Worm (Caenorhabditis elegans) whole organism, young adult: ENCODE data around the gene B0334.5.

ENCODE experiments used
- B0019.2 ChIP-seq: fragments of 200-800 bp; sonication (Bioruptor generic); conservative IDR thresholded peaks from 2 replicates; pipeline ENCODE4 v1.3.6; 2022; ENCODE audit warnings: missing genetic modification reagents, missing genetic modification characterization, missing compliant biosample characterization
- B0261.1 ChIP-seq: sonication (generic microtip); optimal IDR thresholded peaks from 2 replicates; lab custom pipeline; 2016; ENCODE audit warnings: mild to moderate bottlenecking, missing genetic modification characterization, moderate library complexity, missing compliant biosample characterization
- C06A6.2 ChIP-seq: fragments of 200-800 bp; sonication (Bioruptor generic); conservative IDR thresholded peaks from 2 replicates; pipeline ENCODE4 v1.3.6; 2022; ENCODE audit warnings: missing genetic modification characterization, missing compliant biosample characterization
- F10E7.11 ChIP-seq: sonication (generic microtip); optimal IDR thresholded peaks from 2 replicates; lab custom pipeline; 2017; ENCODE audit warnings: mild to moderate bottlenecking, missing genetic modification characterization, moderate library complexity, missing compliant biosample characterization
- F39B2.1 ChIP-seq: fragments of 200-800 bp; sonication (Bioruptor generic); IDR thresholded peaks from 2 replicates; pipeline ENCODE4 v1.3.6; 2022; ENCODE audit warnings: missing genetic modification reagents, missing genetic modification characterization, missing compliant biosample characterization
- F57C9.4 ChIP-seq: sonication (generic microtip); optimal IDR thresholded peaks from 2 replicates; lab custom pipeline; 2017; ENCODE audit warnings: mild to moderate bottlenecking, missing genetic modification characterization, missing compliant biosample characterization
- Y53F4B.3 ChIP-seq: fragments of 200-800 bp; sonication (Bioruptor generic); IDR thresholded peaks from 2 replicates; pipeline ENCODE4 v1.3.6; 2022; ENCODE audit warnings: missing genetic modification reagents, missing genetic modification characterization, missing compliant biosample characterization
- Y67H2A.10 ChIP-seq: fragments of 200-800 bp; sonication (Bioruptor generic); conservative IDR thresholded peaks from 2 replicates; pipeline ENCODE4 v1.3.6; 2022; ENCODE audit warnings: missing genetic modification reagents, missing genetic modification characterization, missing compliant biosample characterization
- ZK185.1 ChIP-seq: sonication (generic microtip); optimal IDR thresholded peaks from 2 replicates; lab custom pipeline; 2016; ENCODE audit warnings: mild to moderate bottlenecking, missing genetic modification characterization, missing compliant biosample characterization; ENCODE audit not compliant: poor library complexity, severe bottlenecking
- akir-1 ChIP-seq: fragments of 200-800 bp; sonication (Bioruptor generic); optimal IDR thresholded peaks from 2 replicates; lab custom pipeline; 2018; ENCODE audit warnings: mild to moderate bottlenecking, missing genetic modification characterization, moderate library complexity, missing compliant biosample characterization
- atf-7 ChIP-seq: sonication (generic microtip); optimal IDR thresholded peaks from 2 replicates; lab custom pipeline; 2017; ENCODE audit warnings: mild to moderate bottlenecking, missing genetic modification characterization, missing compliant biosample characterization
- cebp-1 ChIP-seq, 2 experiments: fragments of 200-800 bp in 1 of 2; sonication (Bioruptor generic) in 1 of 2; sonication (generic microtip) in 1 of 2; IDR thresholded peaks in 1 of 2; optimal IDR thresholded peaks in 1 of 2; 2 replicates each; pipeline versions ENCODE4 v1.3.6 to Lab custom; 2017 to 2022; ENCODE audit warnings: missing compliant biosample characterization in 2 of 2, missing genetic modification characterization in 2 of 2, mild to moderate bottlenecking in 1 of 2, missing genetic modification reagents in 1 of 2, moderate library complexity in 1 of 2
- cebp-2 ChIP-seq: fragments of 200-800 bp; sonication (Bioruptor generic); IDR thresholded peaks from 2 replicates; pipeline ENCODE4 v1.3.6; 2022; ENCODE audit warnings: missing genetic modification characterization, missing compliant biosample characterization
- die-1 ChIP-seq: sonication (generic microtip); optimal IDR thresholded peaks from 2 replicates; lab custom pipeline; 2016; ENCODE audit warnings: missing genotype, mild to moderate bottlenecking, missing genetic modification characterization, missing compliant biosample characterization
- dox-1 ChIP-seq: fragments of 200-800 bp; sonication (Bioruptor generic); IDR thresholded peaks from 2 replicates; pipeline ENCODE4 v1.3.6; 2022; ENCODE audit warnings: missing genetic modification reagents, missing genetic modification characterization, missing compliant biosample characterization
- hlh-12 ChIP-seq: sonication (generic microtip); optimal IDR thresholded peaks from 2 replicates; lab custom pipeline; 2016; ENCODE audit warnings: missing genetic modification characterization, missing compliant biosample characterization
- hrde-1 ChIP-seq: sonication (generic microtip); optimal IDR thresholded peaks from 2 replicates; lab custom pipeline; 2016; ENCODE audit warnings: missing genetic modification characterization, mild to moderate bottlenecking, missing compliant biosample characterization, moderate library complexity, missing genotype, missing genetic modification reagents, borderline replicate concordance
- let-526 ChIP-seq: fragments of 200-800 bp; sonication (Bioruptor generic); IDR thresholded peaks from 2 replicates; pipeline ENCODE4 v1.3.6; 2022; ENCODE audit warnings: missing genetic modification reagents, missing genetic modification characterization, missing compliant biosample characterization
- lsy-27 ChIP-seq: sonication (generic microtip); optimal IDR thresholded peaks from 2 replicates; lab custom pipeline; 2017; ENCODE audit warnings: missing genetic modification characterization, mild to moderate bottlenecking, missing compliant biosample characterization, antibody characterized with exemption, missing genotype, borderline replicate concordance; ENCODE audit not compliant: insufficient read depth
- madf-10 ChIP-seq: sonication (generic microtip); optimal IDR thresholded peaks from 2 replicates; lab custom pipeline; 2016; ENCODE audit warnings: mild to moderate bottlenecking, missing genetic modification characterization, missing compliant biosample characterization
- madf-8 ChIP-seq: fragments of 200-800 bp; sonication (Bioruptor generic); conservative IDR thresholded peaks from 2 replicates; pipeline ENCODE4 v1.3.6; 2022; ENCODE audit warnings: missing genetic modification reagents, missing genetic modification characterization, missing compliant biosample characterization
- nhr-27 ChIP-seq: fragments of 200-800 bp; sonication (Bioruptor generic); optimal IDR thresholded peaks from 2 replicates; lab custom pipeline; 2018; ENCODE audit warnings: mild to moderate bottlenecking, missing genetic modification characterization, moderate library complexity, missing compliant biosample characterization
- nhr-80 ChIP-seq: sonication (generic microtip); optimal IDR thresholded peaks from 2 replicates; lab custom pipeline; 2016; ENCODE audit warnings: missing genetic modification characterization, missing compliant biosample characterization
- pbrm-1 ChIP-seq: fragments of 200-800 bp; sonication (Bioruptor generic); IDR thresholded peaks from 2 replicates; pipeline ENCODE4 v1.3.6; 2022; ENCODE audit warnings: missing genetic modification reagents, missing genetic modification characterization, missing compliant biosample characterization
- repo-1 ChIP-seq: sonication (generic microtip); optimal IDR thresholded peaks from 2 replicates; lab custom pipeline; 2017; ENCODE audit warnings: mild to moderate bottlenecking, missing genetic modification characterization, missing compliant biosample characterization
- rpc-1 ChIP-seq, 2 experiments: fragments of 150-350 bp in 1 of 2; sonication (generic microtip) in 1 of 2; optimal IDR thresholded peaks; 2 replicates each; lab custom pipeline; 2014 to 2018; ENCODE audit warnings: missing biosample characterization in 1 of 2, missing genetic modification characterization in 1 of 2, missing genetic modification reagents in 1 of 2, missing genotype in 1 of 2
- sdz-38 ChIP-seq: sonication (generic microtip); optimal IDR thresholded peaks from 2 replicates; lab custom pipeline; 2016; ENCODE audit warnings: missing genotype, missing genetic modification characterization, missing compliant biosample characterization
- sea-2 ChIP-seq: fragments of 200-800 bp; sonication (Bioruptor generic); IDR thresholded peaks from 2 replicates; pipeline ENCODE4 v1.3.6; 2022; ENCODE audit warnings: missing genetic modification characterization, missing compliant biosample characterization
- snpc-1.1 ChIP-seq: sonication (generic microtip); optimal IDR thresholded peaks from 2 replicates; lab custom pipeline; 2017; ENCODE audit warnings: missing genetic modification characterization, mild to moderate bottlenecking, missing compliant biosample characterization, antibody characterized with exemption, moderate library complexity, missing genotype, missing genetic modification reagents; ENCODE audit not compliant: insufficient read depth
- snpc-3.4 ChIP-seq: sonication (generic microtip); optimal IDR thresholded peaks from 2 replicates; lab custom pipeline; 2017; ENCODE audit warnings: missing genetic modification characterization, mild to moderate bottlenecking, missing compliant biosample characterization, antibody characterized with exemption, moderate library complexity, missing genotype, missing genetic modification reagents
- somi-1 ChIP-seq: fragments of 200-800 bp; sonication (Bioruptor generic); optimal IDR thresholded peaks from 2 replicates; lab custom pipeline; 2018; ENCODE audit warnings: mild to moderate bottlenecking, missing genetic modification characterization, missing compliant biosample characterization
- sptf-2 ChIP-seq: fragments of 200-800 bp; sonication (Bioruptor generic); optimal IDR thresholded peaks from 2 replicates; lab custom pipeline; 2018; ENCODE audit warnings: mild to moderate bottlenecking, missing genetic modification characterization, missing compliant biosample characterization
- tbp1 ChIP-seq: fragments of 200-800 bp; sonication (Bioruptor generic); optimal IDR thresholded peaks from 2 replicates; lab custom pipeline; 2018; ENCODE audit warnings: mild to moderate bottlenecking, missing genetic modification characterization, missing compliant biosample characterization
- unc-62 ChIP-seq: fragments of 150-350 bp; optimal IDR thresholded peaks from 2 replicates; lab custom pipeline; 2014; ENCODE audit warnings: missing biosample characterization, missing genetic modification reagents, missing genetic modification characterization
- xnd-1 ChIP-seq: sonication (generic microtip); optimal IDR thresholded peaks from 2 replicates; lab custom pipeline; 2016; ENCODE audit warnings: missing genotype, missing genetic modification reagents, missing genetic modification characterization, missing compliant biosample characterization
- ztf-22 ChIP-seq: fragments of 200-800 bp; sonication (Bioruptor generic); optimal IDR thresholded peaks from 2 replicates; lab custom pipeline; 2018; ENCODE audit warnings: mild to moderate bottlenecking, missing genetic modification characterization, moderate library complexity, missing compliant biosample characterization
- ztf-3 ChIP-seq: fragments of 200-800 bp; sonication (Bioruptor generic); optimal IDR thresholded peaks from 2 replicates; lab custom pipeline; 2018; ENCODE audit warnings: mild to moderate bottlenecking, missing genetic modification characterization, missing compliant biosample characterization

Gene B0334.5

ce11 chrII:11501956-11502355 lies 4.5 kb downstream of the B0334.5 start:
- no peak for TF ChIP-seq atf-7 (tag; lab: Kevin White, UChicago)
- TF ChIP-seq, all 124 proteins: peak for 0

- TF ChIP-seq cebp-2 (no peak), dox-1 (no peak), C06A6.2 (GFP tag; lab: Robert Waterston, UW) (no peak), rpc-1 (optimal IDR thresholded peaks at IDR 0.05; lab: Kevin White, UChicago) (no peak), rpc-1 (tag; optimal IDR thresholded peaks at IDR 0.05; lab: Kevin White, UChicago) (no peak), cebp-1 (GFP tag; IDR thresholded peaks at IDR 0.05; lab: Robert Waterston, UW) (no peak), cebp-1 (tag; optimal IDR thresholded peaks at IDR 0.05; lab: Kevin White, UChicago) (no peak), ZK185.1 (tag; lab: Kevin White, UChicago) (no peak), nhr-27 (tag; lab: Kevin White, UChicago) (no peak), let-526 (GFP tag; lab: Robert Waterston, UW) (0 out of 2 replicates have a peak, but pooled peaks have one; percentile 21)
Observed at ce11 chrII:11503761-11504160, 6.3 kb downstream of the B0334.5 start.

ce11 chrII:11510373-11510772 lies 12.9 kb downstream of the B0334.5 start, which contains the start of gene npr-41:
Gene npr-41, plus strand, starts transcription at chrII:11510673.
- TF ChIP-seq tbp1 (GFP tag; lab: Kevin White, UChicago), result no peak
- TF ChIP-seq somi-1 (GFP tag; lab: Kevin White, UChicago), result no peak
- TF ChIP-seq hrde-1 (tag; lab: Kevin White, UChicago), result no peak
- no peak for TF ChIP-seq B0261.1 (tag; lab: Kevin White, UChicago)
- TF ChIP-seq ztf-22 (GFP tag; lab: Kevin White, UChicago), result no peak
- TF ChIP-seq unc-62 (GFP tag; lab: Kevin White, UChicago), result no peak
- no peak for TF ChIP-seq madf-8
- TF ChIP-seq F10E7.11, result no peak
- TF ChIP-seq Y67H2A.10, result no peak
- no peak for TF ChIP-seq ztf-3 (GFP tag; lab: Kevin White, UChicago)
- no peak for TF ChIP-seq die-1 (tag; lab: Kevin White, UChicago)
- TF ChIP-seq sdz-38 (tag; lab: Kevin White, UChicago), result no peak
- no peak for TF ChIP-seq snpc-1.1 (tag; lab: Kevin White, UChicago)
- no peak for TF ChIP-seq F57C9.4 (tag; lab: Kevin White, UChicago)
- TF ChIP-seq xnd-1 (tag; lab: Kevin White, UChicago), result no peak
- no peak for TF ChIP-seq cebp-2
- TF ChIP-seq Y53F4B.3 (GFP tag; lab: Robert Waterston, UW), result no peak
- no peak for TF ChIP-seq akir-1 (GFP tag; lab: Kevin White, UChicago)
- TF ChIP-seq sptf-2 (GFP tag; lab: Kevin White, UChicago), result no peak
- TF ChIP-seq rpc-1 (optimal IDR thresholded peaks at IDR 0.05; lab: Kevin White, UChicago), result no peak
- TF ChIP-seq rpc-1 (tag; optimal IDR thresholded peaks at IDR 0.05; lab: Kevin White, UChicago), result no peak
- TF ChIP-seq, all 124 proteins: peak for 0

- TF ChIP-seq nhr-80 (tag; lab: Kevin White, UChicago) (no peak), F39B2.1 (GFP tag; lab: Robert Waterston, UW) (no peak), hlh-12 (tag; lab: Kevin White, UChicago) (no peak), sea-2 (GFP tag; lab: Robert Waterston, UW) (no peak), lsy-27 (tag; lab: Kevin White, UChicago) (no peak), B0019.2 (GFP tag; lab: Robert Waterston, UW) (no peak), pbrm-1 (GFP tag; lab: Robert Waterston, UW) (no peak), repo-1 (tag; lab: Kevin White, UChicago) (no peak), madf-10 (no peak), snpc-3.4 (tag; lab: Kevin White, UChicago) (no peak)
Observed at ce11 chrII:11512921-11513320, 15.5 kb downstream of the B0334.5 start.
